Worm (Caenorhabditis elegans) whole organism, L2 larva: ENCODE measurements around the gene srh-42.

Experiments
- C34F6.9 ChIP-seq: fragments of 150-350 bp; optimal IDR thresholded peaks from 2 replicates; lab custom pipeline; 2014; ENCODE audit warnings: missing biosample characterization, missing genetic modification characterization
- F13H6.1 ChIP-seq: sonication (generic microtip); optimal IDR thresholded peaks from 2 replicates; lab custom pipeline; 2016; ENCODE audit warnings: missing genetic modification characterization, missing compliant biosample characterization
- ZK546.5 ChIP-seq: sonication (generic microtip); optimal IDR thresholded peaks from 2 replicates; lab custom pipeline; 2017; ENCODE audit warnings: missing biosample characterization, missing genetic modification characterization
- alr-1 ChIP-seq: fragments of 150-350 bp; optimal IDR thresholded peaks from 2 replicates; lab custom pipeline; 2014; ENCODE audit warnings: missing biosample characterization, missing genetic modification characterization
- aly-2 ChIP-seq: fragments of 150-350 bp; optimal IDR thresholded peaks from 2 replicates; lab custom pipeline; 2014; ENCODE audit warnings: missing biosample characterization, missing genetic modification characterization
- ama-1 ChIP-seq: fragments of 150-350 bp; optimal IDR thresholded peaks from 2 replicates; lab custom pipeline; 2018; ENCODE audit warnings: inconsistent platforms
- blmp-1 ChIP-seq: sonication (generic microtip); optimal IDR thresholded peaks from 2 replicates; lab custom pipeline; 2017; ENCODE audit warnings: missing genetic modification characterization, mild to moderate bottlenecking, missing compliant biosample characterization, antibody characterized with exemption, moderate library complexity; ENCODE audit not compliant: insufficient read depth
- ceh-16 ChIP-seq: fragments of 150-350 bp; optimal IDR thresholded peaks from 2 replicates; lab custom pipeline; 2014; ENCODE audit warnings: missing biosample characterization, missing genetic modification characterization
- crh-2 ChIP-seq: sonication (generic microtip); optimal IDR thresholded peaks from 2 replicates; lab custom pipeline; 2017; ENCODE audit warnings: missing biosample characterization, missing genetic modification characterization
- egl-27 ChIP-seq: sonication (generic microtip); optimal IDR thresholded peaks from 3 replicates; lab custom pipeline; 2017; ENCODE audit warnings: missing biosample characterization, missing genetic modification reagents, missing genetic modification characterization
- elt-3 ChIP-seq: sonication (generic microtip); optimal IDR thresholded peaks from 2 replicates; lab custom pipeline; 2017; ENCODE audit warnings: missing biosample characterization, missing genetic modification characterization
- fos-1 ChIP-seq: fragments of 150-350 bp; optimal IDR thresholded peaks from 2 replicates; lab custom pipeline; 2014; ENCODE audit warnings: missing biosample characterization, missing genetic modification characterization
- gmeb-1 ChIP-seq: fragments of 150-350 bp; optimal IDR thresholded peaks from 2 replicates; lab custom pipeline; 2014; ENCODE audit warnings: missing biosample characterization, missing genetic modification characterization
- lin-13 ChIP-seq: fragments of 150-350 bp; optimal IDR thresholded peaks from 2 replicates; lab custom pipeline; 2014; ENCODE audit warnings: missing biosample characterization, missing genetic modification reagents, missing genetic modification characterization
- lin-39 ChIP-seq: fragments of 150-350 bp; optimal IDR thresholded peaks from 2 replicates; lab custom pipeline; 2014; ENCODE audit warnings: missing biosample characterization, missing genetic modification reagents, missing genetic modification characterization
- lsy-2 ChIP-seq, 2 experiments: fragments of 150-350 bp in 1 of 2; sonication (generic microtip) in 1 of 2; optimal IDR thresholded peaks; 2 replicates each; lab custom pipeline; 2014 to 2017; ENCODE audit warnings: missing biosample characterization in 2 of 2, missing genetic modification characterization in 2 of 2
- mab-5 ChIP-seq: fragments of 150-350 bp; optimal IDR thresholded peaks from 2 replicates; lab custom pipeline; 2014; ENCODE audit warnings: missing biosample characterization, missing genetic modification characterization
- mbf-1 ChIP-seq: sonication (generic microtip); optimal IDR thresholded peaks from 2 replicates; lab custom pipeline; 2017; ENCODE audit warnings: missing biosample characterization, missing genetic modification characterization
- mdl-1 ChIP-seq, 2 experiments: fragments of 150-350 bp in 1 of 2; sonication (generic microtip) in 1 of 2; optimal IDR thresholded peaks; 2 replicates each; lab custom pipeline; 2017; ENCODE audit warnings: missing biosample characterization in 2 of 2, missing genetic modification characterization in 2 of 2
- nhr-11 ChIP-seq: fragments of 150-350 bp; optimal IDR thresholded peaks from 2 replicates; lab custom pipeline; 2014; ENCODE audit warnings: missing biosample characterization, missing genetic modification characterization
- nhr-12 ChIP-seq: fragments of 150-350 bp; optimal IDR thresholded peaks from 2 replicates; lab custom pipeline; 2014; ENCODE audit warnings: missing biosample characterization, missing genetic modification characterization
- nhr-129 ChIP-seq: fragments of 150-350 bp; optimal IDR thresholded peaks from 2 replicates; lab custom pipeline; 2014; ENCODE audit warnings: missing biosample characterization, missing genetic modification characterization
- nhr-21 ChIP-seq: fragments of 150-350 bp; optimal IDR thresholded peaks from 2 replicates; lab custom pipeline; 2014; ENCODE audit warnings: missing biosample characterization, missing genetic modification characterization
- nhr-23 ChIP-seq: fragments of 150-350 bp; optimal IDR thresholded peaks from 2 replicates; lab custom pipeline; 2014; ENCODE audit warnings: missing biosample characterization, missing genetic modification reagents, missing genetic modification characterization
- nhr-237 ChIP-seq: fragments of 150-350 bp; optimal IDR thresholded peaks from 2 replicates; lab custom pipeline; 2014; ENCODE audit warnings: missing biosample characterization, missing genetic modification characterization
- nhr-25 ChIP-seq: fragments of 150-350 bp; sonication (generic microtip); optimal IDR thresholded peaks from 3 replicates; lab custom pipeline; 2014; ENCODE audit warnings: missing biosample characterization, missing genetic modification characterization
- nhr-6 ChIP-seq: fragments of 150-350 bp; optimal IDR thresholded peaks from 2 replicates; lab custom pipeline; 2014; ENCODE audit warnings: missing biosample characterization, missing genetic modification characterization
- nhr-77 ChIP-seq: fragments of 150-350 bp; optimal IDR thresholded peaks from 2 replicates; lab custom pipeline; 2014; ENCODE audit warnings: missing biosample characterization, missing genetic modification characterization
- sem-4 ChIP-seq: fragments of 150-350 bp; optimal IDR thresholded peaks from 2 replicates; lab custom pipeline; 2014; ENCODE audit warnings: missing biosample characterization, missing genetic modification reagents, missing genetic modification characterization
- sma-3 ChIP-seq: sonication (generic microtip); optimal IDR thresholded peaks from 2 replicates; lab custom pipeline; 2016; ENCODE audit warnings: missing genetic modification reagents, missing genetic modification characterization, missing compliant biosample characterization
- sma-9 ChIP-seq, 2 experiments: fragments of 150-350 bp in 1 of 2; sonication (generic microtip) in 1 of 2; optimal IDR thresholded peaks; 2 replicates each; lab custom pipeline; 2014 to 2016; ENCODE audit warnings: missing genetic modification characterization in 2 of 2, mild to moderate bottlenecking in 1 of 2, missing biosample characterization in 1 of 2, missing compliant biosample characterization in 1 of 2, missing genetic modification reagents in 1 of 2, moderate library complexity in 1 of 2
- snpc-4 ChIP-seq: fragments of 150-350 bp; optimal IDR thresholded peaks from 2 replicates; lab custom pipeline; 2014; ENCODE audit warnings: missing biosample characterization, missing genetic modification characterization
- unc-55 ChIP-seq: fragments of 150-350 bp; sonication (generic microtip); optimal IDR thresholded peaks from 3 replicates; lab custom pipeline; 2014; ENCODE audit warnings: missing biosample characterization, missing genetic modification reagents, missing genetic modification characterization
- unc-62 ChIP-seq: fragments of 150-350 bp; optimal IDR thresholded peaks from 2 replicates; lab custom pipeline; 2014; ENCODE audit warnings: missing biosample characterization, missing genetic modification reagents, missing genetic modification characterization
- zag-1 ChIP-seq: fragments of 150-350 bp; optimal IDR thresholded peaks from 2 replicates; lab custom pipeline; 2014; ENCODE audit warnings: missing biosample characterization, missing genetic modification characterization
- ztf-4 ChIP-seq: fragments of 150-350 bp; optimal IDR thresholded peaks from 2 replicates; lab custom pipeline; 2014; ENCODE audit warnings: missing biosample characterization, missing genetic modification characterization

srh-42 gene

ce11 chrII:14247748-14248502 lies 40.9 kb downstream of the srh-42 start:
- no peak for TF ChIP-seq C34F6.9 (tag; lab: Kevin White, UChicago)
- no peak for TF ChIP-seq nhr-11 (tag; lab: Kevin White, UChicago)
- TF ChIP-seq egl-27 (tag; lab: Kevin White, UChicago): no peak
- peak; percentile 9 for TF ChIP-seq crh-2 (tag; lab: Kevin White, UChicago)
- TF ChIP-seq mab-5 (tag; lab: Kevin White, UChicago): no peak
- TF ChIP-seq aly-2 (tag; lab: Kevin White, UChicago): no peak
- TF ChIP-seq nhr-25 (tag; lab: Kevin White, UChicago): peak; percentile 86
- peak; percentile 36 for TF ChIP-seq gmeb-1 (tag; lab: Kevin White, UChicago)
- TF ChIP-seq ztf-4 (tag; lab: Kevin White, UChicago): no peak
- TF ChIP-seq sma-3: peak; percentile 60
- TF ChIP-seq blmp-1 (tag; lab: Kevin White, UChicago): peak; percentile 35
- TF ChIP-seq lin-13 (GFP tag; lab: Kevin White, UChicago): no peak
- no peak for TF ChIP-seq mdl-1 (tag; optimal IDR thresholded peaks at IDR 0.05; lab: Kevin White, UChicago)
- no peak for TF ChIP-seq ceh-16
- TF ChIP-seq alr-1 (tag; lab: Kevin White, UChicago): no peak
- no peak for TF ChIP-seq ama-1 (lab: Kevin White, UChicago)
- TF ChIP-seq nhr-6 (tag; lab: Kevin White, UChicago): no peak
- TF ChIP-seq fos-1: peak; percentile 66
- TF ChIP-seq elt-3 (tag; lab: Kevin White, UChicago): no peak
- TF ChIP-seq snpc-4 (tag; lab: Kevin White, UChicago): no peak
- no peak for TF ChIP-seq nhr-237 (tag; lab: Kevin White, UChicago)
- peak; percentile 12 for TF ChIP-seq F13H6.1 (tag; lab: Kevin White, UChicago)
- TF ChIP-seq lsy-2 (tag; optimal IDR thresholded peaks at IDR 0.05; lab: Kevin White, UChicago): no peak
- no peak for TF ChIP-seq nhr-77 (tag; lab: Kevin White, UChicago)
- TF ChIP-seq nhr-129 (tag; lab: Kevin White, UChicago): peak; percentile 51

ce11 chrII:14247227-14247626 lies 41.6 kb downstream of the srh-42 start:
- TF ChIP-seq unc-55 (no peak), mbf-1 (no peak), egl-27 (tag; lab: Kevin White, UChicago) (no peak), zag-1 (tag; lab: Kevin White, UChicago) (no peak), nhr-237 (tag; lab: Kevin White, UChicago) (no peak), sem-4 (tag; lab: Kevin White, UChicago) (no peak), nhr-77 (tag; lab: Kevin White, UChicago) (no peak), unc-62 (no peak), nhr-23 (no peak), elt-3 (tag; lab: Kevin White, UChicago) (no peak), sma-9 (GFP tag; optimal IDR thresholded peaks at IDR 0.05; lab: Kevin White, UChicago) (no peak), sma-9 (tag; optimal IDR thresholded peaks at IDR 0.05; lab: Kevin White, UChicago) (no peak), aly-2 (tag; lab: Kevin White, UChicago) (no peak)

DNA sequence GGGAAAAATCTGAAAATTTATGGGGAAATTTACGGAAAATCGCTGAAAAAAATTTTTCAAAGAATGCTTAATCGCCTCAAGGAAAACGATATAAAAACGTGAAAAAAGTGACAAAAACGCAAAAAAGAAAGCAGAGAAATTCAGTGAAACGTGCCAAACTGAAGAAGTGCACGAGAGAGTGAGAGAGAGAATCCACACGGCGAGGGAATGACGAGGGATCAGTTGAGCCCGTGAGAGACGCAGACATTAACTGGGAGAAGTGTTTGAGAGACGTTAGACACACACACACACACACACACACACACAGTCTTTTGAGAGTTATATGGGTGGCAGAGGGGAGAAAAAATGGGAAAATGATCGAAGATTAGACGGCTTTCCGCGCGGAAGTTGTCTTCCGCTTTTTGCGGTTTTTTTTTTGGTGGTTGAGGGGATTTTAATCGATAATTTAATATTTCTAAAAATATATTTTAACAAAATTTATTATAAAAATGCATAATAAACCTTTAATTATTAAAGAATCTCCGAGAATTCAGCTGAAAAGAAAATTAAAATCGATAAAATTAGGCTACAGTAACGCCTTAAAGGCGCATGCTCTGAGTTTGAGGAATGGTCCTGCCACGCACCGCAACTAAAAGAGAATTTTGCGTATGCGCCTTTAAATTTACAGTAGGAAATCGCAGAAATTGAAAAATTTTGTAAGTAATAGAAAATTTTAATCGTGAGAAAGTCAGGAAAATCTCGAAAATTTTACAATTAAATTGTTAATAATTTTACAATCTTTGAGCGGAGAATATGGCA lies 44.2 kb downstream of the srh-42 start:
- TF ChIP-seq sma-9 (GFP tag; optimal IDR thresholded peaks at IDR 0.05; lab: Kevin White, UChicago) (peak; percentile 33), sma-9 (tag; optimal IDR thresholded peaks at IDR 0.05; lab: Kevin White, UChicago) (no peak), zag-1 (tag; lab: Kevin White, UChicago) (peak; percentile 53), F13H6.1 (tag; lab: Kevin White, UChicago) (peak; percentile 57), mdl-1 (tag; optimal IDR thresholded peaks at IDR 0.05; lab: Kevin White, UChicago) (peak; percentile 47), ZK546.5 (tag; lab: Kevin White, UChicago) (no peak), snpc-4 (tag; lab: Kevin White, UChicago) (peak; percentile 22), C34F6.9 (tag; lab: Kevin White, UChicago) (peak; percentile 88), nhr-25 (tag; lab: Kevin White, UChicago) (peak; percentile 19), lin-13 (GFP tag; lab: Kevin White, UChicago) (peak; percentile 56), ama-1 (lab: Kevin White, UChicago) (peak; percentile 69), nhr-129 (tag; lab: Kevin White, UChicago) (peak; percentile 78), gmeb-1 (tag; lab: Kevin White, UChicago) (peak; percentile 31), sem-4 (tag; lab: Kevin White, UChicago) (peak; percentile 12), nhr-11 (tag; lab: Kevin White, UChicago) (no peak), nhr-12 (tag; lab: Kevin White, UChicago) (no peak), lin-39 (tag; lab: Kevin White, UChicago) (no peak), fos-1 (peak; percentile 61), nhr-21 (tag; lab: Kevin White, UChicago) (peak; percentile 13), crh-2 (tag; lab: Kevin White, UChicago) (peak; percentile 77), lsy-2 (tag; optimal IDR thresholded peaks at IDR 0.05; lab: Kevin White, UChicago) (peak in 1 of 2 experiments; percentile 78), egl-27 (tag; lab: Kevin White, UChicago) (no peak), unc-55 (peak; percentile 73), blmp-1 (tag; lab: Kevin White, UChicago) (peak; percentile 64), unc-62 (no peak)
